Fruit fly (Drosophila melanogaster): ENCODE measurements around the gene Nelf-A.

The Nelf-A gene

dm6 chr3R:21188540-21189276, 34.8 kb upstream of the Nelf-A start (continued):
- TF ChIP-seq CG2678 (tag; optimal IDR thresholded peaks at IDR 0.05) (peak; percentile 40), Hsf (GFP tag; optimal IDR thresholded peaks at IDR 0.05) (no peak), CG6765 (GFP tag; optimal IDR thresholded peaks at IDR 0.05) (peak; percentile 62), CG10543 (GFP tag; optimal IDR thresholded peaks at IDR 0.05) (peak; percentile 95), CG13296 (GFP tag; optimal IDR thresholded peaks at IDR 0.05) (peak; percentile 59), esg (GFP tag; conservative IDR thresholded peaks at IDR 0.05) (no peak), Meics (GFP tag; optimal IDR thresholded peaks at IDR 0.05) (peak; percentile 2), CG10462 (GFP tag; optimal IDR thresholded peaks at IDR 0.05) (no peak), D19B (GFP tag; optimal IDR thresholded peaks at IDR 0.05) (no peak), CG15601 (tag; optimal IDR thresholded peaks at IDR 0.05) (peak; percentile 30), her (GFP tag; optimal IDR thresholded peaks at IDR 0.05) (peak; percentile 66), HHEX (GFP tag; optimal IDR thresholded peaks at IDR 0.05) (peak; percentile 28), HLH54F (GFP tag; optimal IDR thresholded peaks at IDR 0.05) (no peak), CG9215 (GFP tag; IDR thresholded peaks at IDR 0.05) (no peak), CG8089 (GFP tag; optimal IDR thresholded peaks at IDR 0.05) (no peak), pros (GFP tag; optimal IDR thresholded peaks at IDR 0.05) (peak; percentile 64), cg (GFP tag; optimal IDR thresholded peaks at IDR 0.05) (peak; percentile 100), zf30C (GFP tag; optimal IDR thresholded peaks at IDR 0.05) (peak; percentile 27), CG9876 (GFP tag; optimal IDR thresholded peaks at IDR 0.05) (no peak), Ets65A (GFP tag) (peak; percentile 43), CG1603 (tag; optimal IDR thresholded peaks at IDR 0.05) (peak; percentile 35), Usf (GFP tag; optimal IDR thresholded peaks at IDR 0.05) (no peak), ken (GFP tag; IDR thresholded peaks at IDR 0.05) (no peak), Atf-2 (GFP tag; optimal IDR thresholded peaks at IDR 0.05) (no peak), CG8924 (tag; optimal IDR thresholded peaks at IDR 0.05) (peak; percentile 76), Hr51 (GFP tag; optimal IDR thresholded peaks at IDR 0.05) (peak in 1 of 2 experiments; percentile 29), sr (GFP tag; IDR thresholded peaks at IDR 0.05) (peak; percentile 74; the same call in 2 of the 3 replicates), CG10209 (GFP tag; optimal IDR thresholded peaks at IDR 0.05) (no peak), YL-1 (GFP tag; optimal IDR thresholded peaks at IDR 0.05) (peak; percentile 15), CG2129 (GFP tag; IDR thresholded peaks at IDR 0.05; ENCODE audit: partially characterized antibody) (no peak)

- TF ChIP-seq stwl (tag; optimal IDR thresholded peaks at IDR 0.05) (no peak), CG17328 (GFP tag; IDR thresholded peaks at IDR 0.05) (no peak), CG18764 (GFP tag; optimal IDR thresholded peaks at IDR 0.05) (no peak), CG12769 (tag; optimal IDR thresholded peaks at IDR 0.05) (peak; percentile 55), fu2 (GFP tag; optimal IDR thresholded peaks at IDR 0.05) (no peak), pros (GFP tag; optimal IDR thresholded peaks at IDR 0.05) (no peak), CG7556 (GFP tag; optimal IDR thresholded peaks at IDR 0.05) (no peak), tll (GFP tag; optimal IDR thresholded peaks at IDR 0.05) (no peak), grau (tag; optimal IDR thresholded peaks at IDR 0.05) (no peak), CG7786 (GFP tag; optimal IDR thresholded peaks at IDR 0.05) (no peak), wek (GFP tag; optimal IDR thresholded peaks at IDR 0.05) (no peak), CG1602 (GFP tag; optimal IDR thresholded peaks at IDR 0.05) (no peak), unpg (GFP tag; optimal IDR thresholded peaks at IDR 0.05) (no peak), Antp (GFP tag; optimal IDR thresholded peaks at IDR 0.05) (no peak), CG14860 (GFP tag; IDR thresholded peaks at IDR 0.05; ENCODE audit: partially characterized antibody) (no peak), CG10979 (tag; optimal IDR thresholded peaks at IDR 0.05) (no peak), CG12299 (tag; optimal IDR thresholded peaks at IDR 0.05) (no peak), crc (GFP tag; optimal IDR thresholded peaks at IDR 0.05) (no peak), Kr (GFP tag; optimal IDR thresholded peaks at IDR 0.05) (no peak), Pdp1 (GFP tag; optimal IDR thresholded peaks at IDR 0.05) (peak in 1 of 2 experiments; percentile 26)
Observed at dm6 chr3R:21189520-21190180, 33.9 kb upstream of the Nelf-A start.
